Worm (Caenorhabditis elegans) whole organism, late embryonic: Measurements from ENCODE around the gene ZC196.2.

Experiments used
- hlh-30 ChIP-seq: sonication (generic microtip); optimal IDR thresholded peaks from 2 replicates; lab custom pipeline; 2017; ENCODE audit warnings: antibody characterized with exemption, missing genetic modification characterization, missing compliant biosample characterization; ENCODE audit not compliant: insufficient read depth
- sox-4 ChIP-seq: sonication (generic microtip); optimal IDR thresholded peaks from 2 replicates; lab custom pipeline; 2017; ENCODE audit warnings: mild to moderate bottlenecking, missing genetic modification characterization, inconsistent platforms, missing compliant biosample characterization
- unc-55 ChIP-seq: sonication (generic microtip); optimal IDR thresholded peaks from 2 replicates; lab custom pipeline; 2017; ENCODE audit warnings: missing biosample characterization, missing genetic modification reagents, missing genetic modification characterization

ce11 chrV:8739136-8739535 lies at the start of gene ZC196.2:
- no peak for TF ChIP-seq unc-55 (GFP tag; lab: Kevin White, UChicago)
- TF ChIP-seq sox-4 = no peak
- TF ChIP-seq hlh-30 (tag; lab: Kevin White, UChicago) = no peak
